Worm (Caenorhabditis elegans) whole organism, mixed stage, embryonic: ENCODE results near the gene grl-25.

Experiments used
- elt-3 ChIP-seq: fragments of 150-350 bp; optimal IDR thresholded peaks from 2 replicates; lab custom pipeline; 2014; ENCODE audit warnings: missing biosample characterization, missing genetic modification characterization
- lin-13 ChIP-seq: fragments of 150-350 bp; optimal IDR thresholded peaks from 2 replicates; lab custom pipeline; 2014; ENCODE audit warnings: missing biosample characterization, missing genetic modification characterization
- lsy-2 ChIP-seq: fragments of 150-350 bp; optimal IDR thresholded peaks from 2 replicates; lab custom pipeline; 2014; ENCODE audit warnings: missing biosample characterization, missing genetic modification characterization
- nhr-28 ChIP-seq: fragments of 150-350 bp; optimal IDR thresholded peaks from 2 replicates; lab custom pipeline; 2014; ENCODE audit warnings: missing biosample characterization, missing genetic modification characterization
- snpc-4 ChIP-seq: fragments of 150-350 bp; optimal IDR thresholded peaks from 2 replicates; lab custom pipeline; 2014; ENCODE audit warnings: missing biosample characterization, missing genetic modification characterization

DNA sequence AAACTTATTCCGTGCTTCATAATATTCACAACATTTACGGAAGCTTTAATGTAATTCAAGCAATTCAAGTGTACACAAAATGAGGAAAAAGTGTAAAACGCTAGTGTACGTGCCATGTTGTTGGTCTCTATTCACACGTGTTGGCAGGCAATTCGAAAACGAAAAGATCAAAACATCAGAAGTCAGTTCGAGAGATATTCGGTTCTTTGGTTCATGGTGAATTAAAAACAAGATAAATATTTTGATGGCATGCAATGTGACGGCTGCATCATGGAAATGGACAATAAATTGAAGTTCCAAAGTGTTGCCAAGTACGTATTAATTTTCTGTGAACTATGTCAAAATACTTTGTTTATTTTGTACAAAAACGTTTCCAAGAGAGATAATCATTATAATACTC, 40.0 kb upstream of the grl-25 start:
- TF ChIP-seq elt-3 (tag; lab: Kevin White, UChicago) = no peak
- no peak for TF ChIP-seq nhr-28 (tag; lab: Kevin White, UChicago)
- no peak for TF ChIP-seq lin-13 (tag; lab: Kevin White, UChicago)
- no peak for TF ChIP-seq snpc-4 (tag; lab: Kevin White, UChicago)
- TF ChIP-seq lsy-2 (tag; lab: Kevin White, UChicago) = peak; percentile 4
